Fruit fly (Drosophila melanogaster) whole organism, embryonic: ENCODE measurements around the gene Exn.

Experiments used
- Aef1 ChIP-seq: fragments of 200-800 bp; sonication (Bioruptor generic); IDR thresholded peaks from 3 replicates; pipeline ENCODE4 v1.3.6; 2022; ENCODE audit warnings: missing biosample characterization, missing genetic modification characterization
- Awh ChIP-seq: fragments of 200-800 bp; sonication (Bioruptor generic); IDR thresholded peaks from 2 replicates; pipeline ENCODE4, ENCODE4 v1.3.6; 2022; ENCODE audit warnings: missing biosample characterization, missing genetic modification characterization
- BtbVII ChIP-seq: fragments of 200-800 bp; sonication (Bioruptor generic); optimal IDR thresholded peaks from 3 replicates; lab custom pipeline; 2017; ENCODE audit warnings: missing biosample characterization, mild to moderate bottlenecking, missing genetic modification characterization
- C15 ChIP-seq: fragments of 200-800 bp; sonication (Bioruptor generic); IDR thresholded peaks from 3 replicates; pipeline ENCODE4 v1.3.6; 2022; ENCODE audit warnings: missing biosample characterization, missing genetic modification characterization
- CG11085 ChIP-seq: fragments of 200-800 bp; sonication (Bioruptor generic); IDR thresholded peaks from 2 replicates; pipeline ENCODE4 v1.3.6; 2022; ENCODE audit warnings: missing biosample characterization, missing genetic modification characterization
- CG11723 ChIP-seq: fragments of 200-800 bp; sonication (Bioruptor generic); optimal IDR thresholded peaks from 2 replicates; lab custom pipeline; 2017; ENCODE audit warnings: missing biosample characterization, mild to moderate bottlenecking, missing genetic modification characterization
- CG12104 ChIP-seq: fragments of 200-800 bp; sonication (Bioruptor generic); optimal IDR thresholded peaks from 3 replicates; lab custom pipeline; 2016; ENCODE audit warnings: missing biosample characterization, missing genetic modification characterization
- CG12659 ChIP-seq: fragments of 200-800 bp; sonication (Bioruptor generic); optimal IDR thresholded peaks from 3 replicates; lab custom pipeline; 2017; ENCODE audit warnings: mild to moderate bottlenecking, missing biosample characterization, missing genetic modification reagents, missing genetic modification characterization
- CG14441 ChIP-seq: fragments of 200-800 bp; sonication (Bioruptor generic); IDR thresholded peaks from 2 replicates; pipeline ENCODE4 v1.3.6; 2022; ENCODE audit warnings: missing biosample characterization, missing genetic modification characterization
- CG15479 ChIP-seq: fragments of 200-800 bp; sonication (Bioruptor generic); optimal IDR thresholded peaks from 3 replicates; lab custom pipeline; 2019; ENCODE audit warnings: missing biosample characterization, mild to moderate bottlenecking, missing genetic modification characterization, moderate library complexity
- CG17829 ChIP-seq: fragments of 200-800 bp; optimal IDR thresholded peaks from 2 replicates; lab custom pipeline; 2019; ENCODE audit warnings: missing biosample characterization, mild to moderate bottlenecking, missing genetic modification characterization, moderate library complexity
- CG18262 ChIP-seq: fragments of 200-800 bp; optimal IDR thresholded peaks from 3 replicates; lab custom pipeline; 2019; ENCODE audit warnings: missing biosample characterization, mild to moderate bottlenecking, missing genetic modification characterization, moderate library complexity
- CG2199 ChIP-seq: fragments of 200-800 bp; sonication (Bioruptor generic); IDR thresholded peaks from 3 replicates; pipeline ENCODE4 v1.3.6; 2022; ENCODE audit warnings: missing biosample characterization, missing genetic modification characterization
- CG30020 ChIP-seq: fragments of 200-800 bp; optimal IDR thresholded peaks from 2 replicates; lab custom pipeline; 2019; ENCODE audit warnings: missing biosample characterization, mild to moderate bottlenecking, missing genetic modification characterization, moderate library complexity
- CG32532 ChIP-seq: fragments of 200-800 bp; sonication (Bioruptor generic); IDR thresholded peaks from 2 replicates; pipeline ENCODE4 v1.3.6; 2022; ENCODE audit warnings: missing biosample characterization, missing genetic modification characterization
- CG32772 ChIP-seq: fragments of 200-800 bp; sonication (Bioruptor generic); IDR thresholded peaks from 2 replicates; pipeline ENCODE4 v1.3.6; 2022; ENCODE audit warnings: missing biosample characterization, missing genetic modification characterization
- CG4282 ChIP-seq: fragments of 200-800 bp; sonication (Bioruptor generic); optimal IDR thresholded peaks from 2 replicates; lab custom pipeline; 2016; ENCODE audit warnings: missing biosample characterization, missing genetic modification characterization
- CG8281 ChIP-seq: fragments of 200-800 bp; sonication (Bioruptor generic); optimal IDR thresholded peaks from 2 replicates; lab custom pipeline; 2018; ENCODE audit warnings: missing biosample characterization, mild to moderate bottlenecking, missing genetic modification characterization, moderate library complexity
- CG9437 ChIP-seq: fragments of 200-800 bp; sonication (Bioruptor generic); optimal IDR thresholded peaks from 2 replicates; lab custom pipeline; 2018; ENCODE audit warnings: missing biosample characterization, mild to moderate bottlenecking, missing genetic modification characterization
- CkIIα-i1 ChIP-seq: fragments of 200-800 bp; sonication (Bioruptor generic); IDR thresholded peaks from 2 replicates; pipeline ENCODE4 v1.3.6; 2022; ENCODE audit warnings: missing biosample characterization, missing genetic modification characterization
- Dad ChIP-seq: fragments of 200-800 bp; sonication (Bioruptor generic); optimal IDR thresholded peaks from 3 replicates; lab custom pipeline; 2016; ENCODE audit warnings: missing biosample characterization, missing genetic modification characterization
- Dll ChIP-seq: fragments of 200-800 bp; sonication (Bioruptor generic); IDR thresholded peaks from 4 replicates; pipeline ENCODE4 v1.3.6; 2022; ENCODE audit warnings: missing biosample characterization, missing genetic modification characterization; ENCODE audit not compliant: partially characterized antibody
- E2f1 ChIP-seq: fragments of 200-800 bp; sonication (Bioruptor generic); IDR thresholded peaks from 2 replicates; pipeline ENCODE4 v1.3.6; 2022; ENCODE audit warnings: missing biosample characterization, missing genetic modification characterization
- HmgZ ChIP-seq: fragments of 200-800 bp; sonication (Bioruptor generic); optimal IDR thresholded peaks from 2 replicates; lab custom pipeline; 2018; ENCODE audit warnings: missing biosample characterization, mild to moderate bottlenecking, missing genetic modification characterization
- Hr51 ChIP-seq, 2 experiments: fragments of 200-800 bp; sonication (Bioruptor generic); optimal IDR thresholded peaks; 2 replicates in 1 of 2; 3 replicates in 1 of 2; lab custom pipeline; 2016 to 2018; ENCODE audit warnings: missing biosample characterization in 2 of 2, missing genetic modification characterization in 2 of 2, mild to moderate bottlenecking in 1 of 2, moderate library complexity in 1 of 2
- Neu2 ChIP-seq: fragments of 200-800 bp; sonication (Bioruptor generic); optimal IDR thresholded peaks from 3 replicates; lab custom pipeline; 2016; ENCODE audit warnings: missing biosample characterization, missing genetic modification characterization, borderline replicate concordance
- Ravus ChIP-seq: fragments of 200-800 bp; sonication (Bioruptor generic); IDR thresholded peaks from 2 replicates; pipeline ENCODE4 v1.3.6; 2022; ENCODE audit warnings: missing biosample characterization, missing genetic modification characterization
- Sry-β ChIP-seq: fragments of 200-800 bp; sonication (Bioruptor generic); optimal IDR thresholded peaks from 2 replicates; lab custom pipeline; 2018; ENCODE audit warnings: missing biosample characterization, mild to moderate bottlenecking, missing genetic modification characterization, moderate library complexity
- aop ChIP-seq: fragments of 200-800 bp; sonication (Bioruptor generic); IDR thresholded peaks from 2 replicates; pipeline ENCODE4 v1.3.6; 2022; ENCODE audit warnings: missing biosample characterization, missing genetic modification characterization
- bowl ChIP-seq: fragments of 200-800 bp; sonication (Bioruptor generic); IDR thresholded peaks from 2 replicates; pipeline ENCODE4 v1.3.6; 2022; ENCODE audit warnings: missing biosample characterization, missing genetic modification characterization
- crol ChIP-seq: fragments of 200-800 bp; sonication (Bioruptor generic); IDR thresholded peaks from 2 replicates; pipeline ENCODE4 v1.3.6; 2022; ENCODE audit warnings: missing biosample characterization, missing genetic modification characterization
- dysf ChIP-seq: fragments of 200-800 bp; sonication (Bioruptor generic); IDR thresholded peaks from 3 replicates; pipeline ENCODE4 v1.3.6; 2022; ENCODE audit warnings: missing biosample characterization, missing genetic modification characterization
- gce ChIP-seq: fragments of 200-800 bp; sonication (Bioruptor generic); IDR thresholded peaks from 3 replicates; pipeline ENCODE4 v1.3.6; 2022; ENCODE audit warnings: missing biosample characterization, missing genetic modification characterization
- gsb ChIP-seq: fragments of 200-800 bp; sonication (Bioruptor generic); IDR thresholded peaks from 2 replicates; pipeline ENCODE4 v1.3.6; 2022; ENCODE audit warnings: missing biosample characterization, missing genetic modification characterization
- hb ChIP-seq: fragments of 200-800 bp; sonication (Bioruptor generic); IDR thresholded peaks from 3 replicates; pipeline ENCODE4 v1.3.6; 2022; ENCODE audit warnings: missing biosample characterization, missing genetic modification characterization; ENCODE audit not compliant: partially characterized antibody
- lab ChIP-seq: fragments of 200-800 bp; sonication (Bioruptor generic); optimal IDR thresholded peaks from 3 replicates; lab custom pipeline; 2017; ENCODE audit warnings: missing biosample characterization, missing genetic modification characterization, mild to moderate bottlenecking, moderate library complexity, missing genetic modification reagents
- lmd ChIP-seq: fragments of 200-800 bp; sonication (Bioruptor generic); IDR thresholded peaks from 2 replicates; pipeline ENCODE4 v1.3.6; 2022; ENCODE audit warnings: missing biosample characterization, missing genetic modification characterization
- nerfin-1 ChIP-seq: fragments of 200-800 bp; sonication (Bioruptor generic); optimal IDR thresholded peaks from 3 replicates; lab custom pipeline; 2019; ENCODE audit warnings: missing biosample characterization, mild to moderate bottlenecking, missing genetic modification characterization, moderate library complexity
- nerfin-2 ChIP-seq: fragments of 200-800 bp; sonication (Bioruptor generic); IDR thresholded peaks from 2 replicates; pipeline ENCODE4 v1.3.6; 2022; ENCODE audit warnings: missing biosample characterization, missing genetic modification characterization; ENCODE audit not compliant: partially characterized antibody
- nom ChIP-seq: fragments of 200-800 bp; sonication (Bioruptor generic); optimal IDR thresholded peaks from 2 replicates; lab custom pipeline; 2017; ENCODE audit warnings: missing biosample characterization, missing genetic modification characterization, mild to moderate bottlenecking, moderate library complexity, missing genetic modification reagents
- oc ChIP-seq: fragments of 200-800 bp; sonication (Bioruptor generic); optimal IDR thresholded peaks from 2 replicates; lab custom pipeline; 2018; ENCODE audit warnings: missing biosample characterization, mild to moderate bottlenecking, missing genetic modification characterization, moderate library complexity
- org-1 ChIP-seq: fragments of 200-800 bp; sonication (Bioruptor generic); optimal IDR thresholded peaks from 2 replicates; lab custom pipeline; 2017; ENCODE audit warnings: missing biosample characterization, missing genetic modification characterization
- pan ChIP-seq, 4 experiments: fragments of >200 bp in 3 of 4; fragments of 200-800 bp in 1 of 4; sonication (Bioruptor generic) in 1 of 4; optimal IDR thresholded peaks in 3 of 4; IDR thresholded peaks in 1 of 4; 2 replicates each; pipeline versions ENCODE4 v1.3.6 to Lab custom; 2017 to 2022; ENCODE audit warnings: missing biosample characterization in 2 of 4, missing genetic modification characterization in 2 of 4, mixed read lengths in 1 of 4
- pb ChIP-seq: fragments of 200-800 bp; sonication (Bioruptor generic); optimal IDR thresholded peaks from 3 replicates; lab custom pipeline; 2016; ENCODE audit warnings: missing biosample characterization, missing genetic modification characterization
- ssp ChIP-seq: fragments of 200-800 bp; sonication (Bioruptor generic); IDR thresholded peaks from 2 replicates; pipeline ENCODE4 v1.3.6; 2022; ENCODE audit warnings: missing biosample characterization, missing genetic modification characterization
- tll ChIP-seq, 2 experiments: fragments of 200-800 bp in 1 of 2; fragments of >200 bp in 1 of 2; sonication (Bioruptor generic) in 1 of 2; optimal IDR thresholded peaks; 2 replicates each; lab custom pipeline; 2017 to 2019; ENCODE audit warnings: missing biosample characterization in 2 of 2, missing genetic modification characterization in 2 of 2, mild to moderate bottlenecking in 1 of 2, moderate library complexity in 1 of 2
- trem ChIP-seq: fragments of 200-800 bp; optimal IDR thresholded peaks from 3 replicates; lab custom pipeline; 2019; ENCODE audit warnings: missing biosample characterization, mild to moderate bottlenecking, missing genetic modification characterization, moderate library complexity
- zfh2 ChIP-seq: fragments of 200-800 bp; sonication (Bioruptor generic); optimal IDR thresholded peaks from 2 replicates; lab custom pipeline; 2016; ENCODE audit warnings: missing biosample characterization, missing genetic modification characterization

The Exn gene

DNA sequence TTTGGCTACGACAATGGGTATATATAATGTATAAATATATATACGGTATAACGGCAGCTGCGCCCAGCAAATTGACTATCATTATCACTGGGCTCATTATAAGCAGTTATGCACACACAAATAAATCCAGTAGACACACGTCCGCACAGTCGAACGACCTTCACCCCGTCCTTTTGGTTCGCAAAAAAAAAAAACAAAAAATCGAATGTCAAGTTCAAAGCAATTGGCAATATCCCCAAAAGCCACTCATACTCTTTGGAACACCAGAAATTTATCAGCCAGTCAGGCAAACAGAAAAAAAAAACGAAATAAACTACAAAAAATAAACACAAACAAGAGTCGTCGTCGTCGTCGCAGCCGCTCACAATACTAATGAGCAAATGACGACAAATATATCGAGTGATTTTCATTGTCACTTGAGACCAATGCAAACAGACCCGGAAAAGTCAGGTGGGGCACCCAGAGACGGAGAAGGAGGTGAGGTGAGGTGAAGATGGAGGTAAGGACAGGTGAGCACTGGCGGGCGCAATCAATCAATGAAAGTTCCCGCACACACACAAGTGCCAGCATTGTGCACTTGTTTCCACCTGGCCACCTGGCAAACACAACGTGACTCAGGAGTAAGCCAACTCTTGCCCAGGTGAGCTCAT, 35.1 kb downstream of the Exn start (continued):
- TF ChIP-seq trem (tag; lab: Kevin White, UChicago) (no peak), E2f1 (GFP tag; lab: Robert Waterston, UW) (0 out of 2 replicates have a peak, but pooled peaks have one; percentile 12), Sry-β (no peak), Hr51 (GFP tag; optimal IDR thresholded peaks at IDR 0.05; lab: Kevin White, UChicago) (no peak), gsb (0 out of 2 replicates have a peak, but pooled peaks have one; percentile 20), CG17829 (no peak), hb (GFP tag; lab: Robert Waterston, UW) (no peak), CG30020 (tag; lab: Kevin White, UChicago) (no peak), CG18262 (tag; lab: Kevin White, UChicago) (no peak), CG11085 (GFP tag; lab: Robert Waterston, UW) (peak; percentile 6; the same call in 1 of the 2 replicates), pb (GFP tag; lab: Kevin White, UChicago) (no peak), org-1 (no peak), aop (GFP tag; lab: Robert Waterston, UW) (no peak), Aef1 (GFP tag; lab: Robert Waterston, UW) (peak; percentile 10; the same call in 2 of the 3 replicates), CG8281 (tag; lab: Kevin White, UChicago) (peak; percentile 63), CG11723 (GFP tag; lab: Kevin White, UChicago) (no peak), CG32772 (GFP tag; lab: Robert Waterston, UW) (peak; percentile 56; the same call in 1 of the 2 replicates), Awh (GFP tag; lab: Robert Waterston, UW) (no peak), CG4282 (GFP tag; lab: Kevin White, UChicago) (peak; percentile 1), C15 (GFP tag; lab: Robert Waterston, UW) (0 out of 3 replicates have a peak, but pooled peaks have one; percentile 41), HmgZ (tag; lab: Kevin White, UChicago) (no peak), lab (peak; percentile 19), Dad (no peak), pan (optimal IDR thresholded peaks at IDR 0.05; lab: Kevin White, UChicago) (no peak), pan (GFP tag; optimal IDR thresholded peaks at IDR 0.05 in 1 of 2, IDR thresholded peaks at IDR 0.05 in 1 of 2) (peak in 1 of 2 experiments; percentile 17), nom (GFP tag; lab: Kevin White, UChicago) (no peak), Neu2 (GFP tag; lab: Kevin White, UChicago) (no peak), lmd (GFP tag; lab: Robert Waterston, UW) (peak; percentile 32; the same call in 1 of the 2 replicates), Dll (GFP tag; lab: Robert Waterston, UW) (no peak), CG15479 (GFP tag; lab: Kevin White, UChicago) (no peak), bowl (GFP tag; lab: Robert Waterston, UW) (no peak), nerfin-2 (GFP tag; lab: Robert Waterston, UW) (no peak), CG12659 (GFP tag; lab: Kevin White, UChicago) (no peak), CG32532 (peak; percentile 54), CG9437 (GFP tag; lab: Kevin White, UChicago) (no peak), nerfin-1 (tag; lab: Kevin White, UChicago) (no peak), Ravus (GFP tag; lab: Robert Waterston, UW) (no peak), crol (peak; percentile 79), CG14441 (no peak), CG12104 (peak; percentile 11), BtbVII (GFP tag; lab: Kevin White, UChicago) (no peak), CkIIα-i1 (no peak), dysf (GFP tag; lab: Robert Waterston, UW) (peak; percentile 22; the same call in 2 of the 3 replicates), gce (GFP tag; lab: Robert Waterston, UW) (0 out of 3 replicates have a peak, but pooled peaks have one; percentile 35), oc (tag; lab: Kevin White, UChicago) (no peak), CG2199 (GFP tag; lab: Robert Waterston, UW) (no peak), zfh2 (no peak), ssp (GFP tag; lab: Robert Waterston, UW) (no peak), tll (GFP tag; optimal IDR thresholded peaks at IDR 0.05; lab: Kevin White, UChicago) (peak in 1 of 2 experiments; percentile 3)
